Worm (Caenorhabditis elegans): ENCODE measurements around the gene rfth-1.

rfth-1 gene

DNA sequence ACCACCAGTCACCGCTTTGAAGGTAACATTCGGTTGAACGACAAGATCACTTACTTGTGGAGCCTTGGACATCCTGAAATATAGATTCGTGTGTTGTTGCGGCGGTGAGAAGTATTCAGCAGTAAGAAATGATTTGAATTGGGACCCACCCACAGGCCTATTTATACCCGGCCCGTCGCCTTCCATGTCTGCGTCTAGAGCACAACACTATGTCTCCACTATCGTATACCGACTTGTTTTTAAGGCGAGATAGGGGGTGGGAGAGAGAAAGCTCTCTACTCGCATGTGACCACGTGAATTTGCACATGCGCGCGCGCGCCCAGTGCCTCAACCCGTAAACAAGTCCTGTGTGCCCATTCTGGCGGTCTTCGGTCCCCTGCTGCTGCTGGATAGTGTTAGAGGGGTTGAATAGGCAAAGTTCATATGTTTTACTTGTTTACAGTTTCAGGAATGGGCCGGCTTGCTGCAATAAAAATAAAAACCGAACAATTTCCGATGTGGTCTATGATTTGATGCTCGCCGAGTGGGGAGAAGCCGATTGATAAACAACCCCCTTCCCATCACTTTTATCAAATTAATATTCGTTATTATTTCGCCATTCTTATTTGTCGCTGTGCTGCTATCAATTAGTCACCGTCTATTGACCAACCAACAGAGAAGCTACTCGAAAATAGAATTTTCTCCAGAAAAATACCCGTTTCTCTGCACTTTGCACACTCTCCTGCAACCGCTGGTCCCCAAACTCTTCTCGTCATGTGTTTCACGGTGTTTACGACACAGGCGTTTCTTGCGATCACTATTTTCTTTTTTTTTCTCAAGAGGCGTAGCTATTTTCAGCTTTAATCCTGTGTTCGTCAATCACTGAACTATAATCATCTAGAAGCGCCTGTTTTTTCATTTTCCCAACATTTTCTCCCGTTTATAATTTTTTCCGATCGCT, 41.1 kb downstream of the rfth-1 start (continued):
- no peak for TF ChIP-seq lin-15B (tag; optimal IDR thresholded peaks at IDR 0.05)
- TF ChIP-seq lir-3 (tag; optimal IDR thresholded peaks at IDR 0.05): no peak
- no peak for TF ChIP-seq zip-11 (GFP tag; IDR thresholded peaks at IDR 0.05)
- TF ChIP-seq ctbp-1 (GFP tag; IDR thresholded peaks at IDR 0.05): no peak; the same call in none of the 2 replicates
- no peak for TF ChIP-seq ZK337.2 (GFP tag; IDR thresholded peaks at IDR 0.05)
- TF ChIP-seq ceh-44 (GFP tag; IDR thresholded peaks at IDR 0.05): no peak
- TF ChIP-seq Y75B8A.6 (GFP tag; IDR thresholded peaks at IDR 0.05): no peak
- TF ChIP-seq nhr-28 (tag; optimal IDR thresholded peaks at IDR 0.05): peak; percentile 13
- TF ChIP-seq attf-4 (tag; optimal IDR thresholded peaks at IDR 0.05): no peak
- TF ChIP-seq jun-1 (tag; optimal IDR thresholded peaks at IDR 0.05): no peak
- TF ChIP-seq arid-1 (GFP tag; conservative IDR thresholded peaks at IDR 0.05): 0 out of 2 replicates have a peak, but pooled peaks have one; percentile 4
- no peak for TF ChIP-seq gei-8 (GFP tag; optimal IDR thresholded peaks at IDR 0.05)
- TF ChIP-seq cey-2 (tag; optimal IDR thresholded peaks at IDR 0.05; ENCODE audit: borderline replicate concordance, insufficient read depth): no peak
- no peak for TF ChIP-seq daf-8 (GFP tag; IDR thresholded peaks at IDR 0.05)
- TF ChIP-seq tra-1 (GFP tag; IDR thresholded peaks at IDR 0.05): peak; percentile 65
- TF ChIP-seq unc-39 (tag; optimal IDR thresholded peaks at IDR 0.05): no peak
- no peak for TF ChIP-seq zag-1 (tag; optimal IDR thresholded peaks at IDR 0.05)
- TF ChIP-seq pqm-1 (tag; optimal IDR thresholded peaks at IDR 0.05): no peak
- no peak for TF ChIP-seq T20F7.1 (GFP tag; optimal IDR thresholded peaks at IDR 0.05)
- peak; percentile 97 for TF ChIP-seq hlh-30 (tag; optimal IDR thresholded peaks at IDR 0.05; ENCODE audit: insufficient read depth)
- no peak for TF ChIP-seq ceh-82 (tag; optimal IDR thresholded peaks at IDR 0.05)
- no peak for TF ChIP-seq dmd-8 (GFP tag; IDR thresholded peaks at IDR 0.05)
- TF ChIP-seq mes-2 (tag; optimal IDR thresholded peaks at IDR 0.05; ENCODE audit: poor library complexity, severe bottlenecking): peak; percentile 49
- no peak for TF ChIP-seq nhr-111 (GFP tag; optimal IDR thresholded peaks at IDR 0.05)
- TF ChIP-seq dpl-1 (GFP tag; optimal IDR thresholded peaks at IDR 0.05): peak; percentile 25
- no peak for TF ChIP-seq F49E8.2 (tag; optimal IDR thresholded peaks at IDR 0.05; ENCODE audit: borderline replicate concordance)
- 0 out of 4 replicates have a peak, but pooled peaks of 1 of the 2 experiments have one; percentile 35 for TF ChIP-seq madf-5 (GFP tag; IDR thresholded peaks at IDR 0.05)
- TF ChIP-seq duxl-1 (tag; optimal IDR thresholded peaks at IDR 0.05; ENCODE audit: poor library complexity): peak; percentile 36
- TF ChIP-seq lin-39 (tag; optimal IDR thresholded peaks at IDR 0.05): no peak
- no peak for TF ChIP-seq tag-97 (GFP tag; IDR thresholded peaks at IDR 0.05)
- TF ChIP-seq F10B5.3 (tag; optimal IDR thresholded peaks at IDR 0.05): no peak
- no peak for TF ChIP-seq daf-12 (tag; optimal IDR thresholded peaks at IDR 0.05)
- TF ChIP-seq ceh-62 (tag; optimal IDR thresholded peaks at IDR 0.05): no peak
- TF ChIP-seq egl-43 (GFP tag; IDR thresholded peaks at IDR 0.05): no peak
- peak; percentile 40 for TF ChIP-seq nhr-6 (tag; optimal IDR thresholded peaks at IDR 0.05)
- TF ChIP-seq nhr-77 (tag; optimal IDR thresholded peaks at IDR 0.05): no peak
- TF ChIP-seq lin-29 (GFP tag; IDR thresholded peaks at IDR 0.05): 0 out of 2 replicates have a peak, but pooled peaks have one; percentile 12
- peak in 1 of 2 experiments; percentile 38 for TF ChIP-seq daf-16 (GFP tag; optimal IDR thresholded peaks at IDR 0.05)
- peak; percentile 98 for TF ChIP-seq daf-16 (tag; optimal IDR thresholded peaks at IDR 0.05)
- peak; percentile 71 for TF ChIP-seq nhr-25 (tag; optimal IDR thresholded peaks at IDR 0.05; ENCODE audit: borderline replicate concordance, insufficient read depth)
- TF ChIP-seq nhr-76 (tag; optimal IDR thresholded peaks at IDR 0.05): no peak
- TF ChIP-seq mdt-29 (GFP tag; IDR thresholded peaks at IDR 0.05): no peak; the same call in 1 of the 2 replicates
- no peak for TF ChIP-seq ZK546.5 (tag; optimal IDR thresholded peaks at IDR 0.05)
- peak; percentile 20; the same call in 1 of the 2 replicates for TF ChIP-seq Y105C5A.15 (GFP tag; IDR thresholded peaks at IDR 0.05)
- peak; percentile 53 for TF ChIP-seq ceh-20 (GFP tag; IDR thresholded peaks at IDR 0.05)
- TF ChIP-seq nhr-10 (tag; optimal IDR thresholded peaks at IDR 0.05): no peak
- peak; percentile 83 for TF ChIP-seq fkh-10 (GFP tag; optimal IDR thresholded peaks at IDR 0.05)
- no peak for TF ChIP-seq aly-2 (tag; optimal IDR thresholded peaks at IDR 0.05)
- TF ChIP-seq saeg-2 (GFP tag; IDR thresholded peaks at IDR 0.05): no peak
